Worm (Caenorhabditis elegans): Measurements from ENCODE around the gene gei-13.

DNA sequence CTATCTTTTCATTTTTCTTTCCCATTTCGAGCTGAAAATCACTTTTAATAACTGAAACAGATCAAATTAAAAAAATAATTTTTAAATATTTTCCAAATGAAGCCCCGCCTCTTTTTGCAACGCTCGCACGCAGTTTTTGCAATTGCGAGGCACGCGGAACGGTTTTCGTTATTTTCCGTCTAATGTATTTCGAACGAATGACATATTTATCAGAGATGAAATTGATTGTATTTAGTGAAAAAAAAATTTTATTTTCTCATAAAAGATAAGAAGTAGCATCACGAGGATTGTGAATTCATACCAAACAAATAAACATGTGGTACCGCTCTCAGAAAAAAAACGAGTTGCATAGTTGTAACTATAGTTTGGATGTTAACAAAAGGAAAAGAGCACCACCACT, 7.1 kb downstream of the gei-13 start, which contains the start of gene rpac-19:
- no peak for TF ChIP-seq lim-6 (tag; optimal IDR thresholded peaks at IDR 0.05)
- no peak for TF ChIP-seq hlh-6 (tag; optimal IDR thresholded peaks at IDR 0.05)
- no peak for TF ChIP-seq eyg-1 (tag; optimal IDR thresholded peaks at IDR 0.05)
- no peak for TF ChIP-seq hlh-30 (tag; optimal IDR thresholded peaks at IDR 0.05; ENCODE audit: insufficient read depth)
- TF ChIP-seq pat-9 (tag; optimal IDR thresholded peaks at IDR 0.05): peak; percentile 48
- peak; percentile 46 for TF ChIP-seq che-1 (tag; optimal IDR thresholded peaks at IDR 0.05)
- no peak for TF ChIP-seq npax-4 (tag; optimal IDR thresholded peaks at IDR 0.05)
- TF ChIP-seq ahr-1 (tag; optimal IDR thresholded peaks at IDR 0.05): peak; percentile 44
